Worm (Caenorhabditis elegans) whole organism, L3 larva: ENCODE measurements around the gene W09G12.6.

Experiments
- ama-1 ChIP-seq: fragments of 150-350 bp; optimal IDR thresholded peaks from 2 replicates; lab custom pipeline; 2018
- egl-27 ChIP-seq: sonication (generic microtip); optimal IDR thresholded peaks from 4 replicates; lab custom pipeline; 2017; ENCODE audit warnings: missing biosample characterization, missing genetic modification reagents, missing genetic modification characterization
- elt-1 ChIP-seq: fragments of 150-350 bp; optimal IDR thresholded peaks from 2 replicates; lab custom pipeline; 2014; ENCODE audit warnings: missing biosample characterization, missing genetic modification characterization
- fos-1 ChIP-seq: fragments of 150-350 bp; optimal IDR thresholded peaks from 2 replicates; lab custom pipeline; 2014; ENCODE audit warnings: missing biosample characterization, missing genetic modification characterization
- mdl-1 ChIP-seq: fragments of 150-350 bp; optimal IDR thresholded peaks from 2 replicates; lab custom pipeline; 2014; ENCODE audit warnings: missing biosample characterization, missing genetic modification characterization
- nfya-1 ChIP-seq: sonication (generic microtip); optimal IDR thresholded peaks from 2 replicates; lab custom pipeline; 2017; ENCODE audit warnings: missing genetic modification characterization, mild to moderate bottlenecking, missing compliant biosample characterization, antibody characterized with exemption, moderate library complexity; ENCODE audit not compliant: insufficient read depth
- skn-1 ChIP-seq: fragments of 150-350 bp; optimal IDR thresholded peaks from 2 replicates; lab custom pipeline; 2014; ENCODE audit warnings: missing biosample characterization, missing genetic modification characterization
- snpc-4 ChIP-seq: fragments of 150-350 bp; optimal IDR thresholded peaks from 2 replicates; lab custom pipeline; 2014; ENCODE audit warnings: missing biosample characterization, missing genetic modification characterization
- unc-62 ChIP-seq: fragments of 150-350 bp; sonication (generic microtip); optimal IDR thresholded peaks from 4 replicates; lab custom pipeline; 2014; ENCODE audit warnings: missing biosample characterization, missing genetic modification reagents, missing genetic modification characterization
- ztf-11 ChIP-seq: fragments of 150-350 bp; optimal IDR thresholded peaks from 2 replicates; lab custom pipeline; 2014; ENCODE audit warnings: missing biosample characterization, missing genetic modification characterization

ce11 chrIV:1238147-1238546 lies 6.5 kb downstream of the W09G12.6 start:
- TF ChIP-seq ama-1 (lab: Kevin White, UChicago) (no peak), unc-62 (GFP tag; lab: Kevin White, UChicago) (no peak), ztf-11 (tag; lab: Kevin White, UChicago) (no peak), egl-27 (tag; lab: Kevin White, UChicago) (no peak), nfya-1 (tag; lab: Kevin White, UChicago) (no peak), fos-1 (tag; lab: Kevin White, UChicago) (no peak), snpc-4 (tag; lab: Kevin White, UChicago) (no peak), skn-1 (no peak), mdl-1 (no peak), elt-1 (no peak)
